Worm (Caenorhabditis elegans): Measurements from ENCODE around the gene moc-3.

- TF ChIP-seq ZK546.5 (tag; optimal IDR thresholded peaks at IDR 0.05) (no peak), skn-1 (tag; optimal IDR thresholded peaks at IDR 0.05) (no peak)
These were observed 43.2 kb downstream of the moc-3 start for ce11 chrIV:8173610-8174009.
